Fruit fly (Drosophila melanogaster) Kc167 (cell line): ENCODE measurements around the gene Or24a.

Experiments
- Myc ChIP-seq: fragments of >200 bp; optimal IDR thresholded peaks from 2 replicates; lab custom pipeline; 2017; ENCODE audit warnings: missing external identifiers
- Sin3A ChIP-seq: fragments of >200 bp; optimal IDR thresholded peaks from 2 replicates; lab custom pipeline; 2018; ENCODE audit warnings: missing external identifiers
- h ChIP-seq: fragments of >200 bp; optimal IDR thresholded peaks from 3 replicates; lab custom pipeline; 2018; ENCODE audit warnings: missing external identifiers
- insv ChIP-seq: fragments of >200 bp; optimal IDR thresholded peaks from 3 replicates; lab custom pipeline; 2018; ENCODE audit warnings: missing external identifiers
- psq ChIP-seq: fragments of >200 bp; optimal IDR thresholded peaks from 2 replicates; lab custom pipeline; 2017; ENCODE audit warnings: missing external identifiers
- ttk ChIP-seq: sonication (Bioruptor generic); optimal IDR thresholded peaks from 2 replicates; lab custom pipeline; 2017; ENCODE audit warnings: missing external identifiers

Gene Or24a

DNA sequence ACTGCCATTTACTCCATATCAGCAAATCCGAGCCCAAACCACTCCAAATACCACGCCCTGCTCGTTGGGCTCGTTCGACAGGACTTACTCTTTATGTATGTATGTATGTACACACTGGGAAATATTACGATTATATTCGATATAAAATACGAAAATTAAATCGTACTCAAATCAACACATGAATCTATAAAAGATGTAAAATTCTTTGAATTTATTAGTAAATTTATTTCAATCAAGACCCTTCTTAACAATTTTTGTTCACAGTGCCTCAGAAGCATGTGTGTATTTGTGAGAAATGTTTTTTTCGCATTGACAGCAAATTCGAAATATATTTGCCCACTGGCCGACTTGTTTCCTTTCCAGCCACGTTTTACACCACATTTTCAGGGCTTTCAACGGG lies 19.6 kb downstream of the Or24a start:
- no peak for TF ChIP-seq ttk (lab: Kevin White, UChicago)
- no peak for TF ChIP-seq h (lab: Kevin White, UChicago)
- no peak for TF ChIP-seq insv (lab: Kevin White, UChicago)
- TF ChIP-seq Sin3A: no peak
- no peak for TF ChIP-seq Myc
- TF ChIP-seq psq (lab: Kevin White, UChicago): no peak

DNA sequence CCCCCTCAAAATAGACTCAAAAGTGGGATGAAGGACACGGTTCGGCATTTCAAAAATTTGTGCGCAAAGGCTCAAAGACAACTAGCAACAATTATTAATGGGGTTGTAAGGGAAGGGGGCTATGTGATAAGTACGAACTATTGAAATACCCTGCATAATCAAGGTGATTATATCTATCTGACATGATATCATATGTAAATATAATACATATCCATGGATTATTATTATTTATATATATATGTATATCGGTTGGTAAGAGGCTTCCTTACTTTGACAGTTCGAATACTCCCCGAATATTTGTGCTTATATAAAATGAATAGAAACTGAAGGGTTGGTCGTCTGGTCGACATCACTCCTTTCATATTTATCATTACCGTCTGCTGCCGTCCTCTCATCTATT lies 32.0 kb downstream of the Or24a start:
- TF ChIP-seq ttk (lab: Kevin White, UChicago): no peak
- TF ChIP-seq Sin3A: no peak
- no peak for TF ChIP-seq psq (lab: Kevin White, UChicago)

DNA sequence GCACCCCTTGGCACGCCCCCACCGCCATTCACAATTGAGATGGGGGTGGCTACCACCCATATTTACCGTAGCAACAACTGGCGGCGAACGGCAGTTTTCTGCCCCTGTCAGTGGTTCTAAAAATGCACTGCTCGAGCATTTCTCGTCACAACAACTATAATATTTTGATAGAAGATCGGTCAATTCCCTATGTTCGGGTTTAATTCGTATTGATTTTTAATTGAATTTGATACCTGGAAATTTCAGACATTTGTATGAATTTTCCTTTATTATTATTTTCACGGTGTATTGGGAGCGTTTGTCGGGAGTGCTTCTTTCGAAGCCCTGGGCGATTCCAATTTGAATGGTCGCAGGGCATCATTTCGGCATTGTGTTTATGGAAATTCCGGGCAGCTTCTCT lies 32.9 kb downstream of the Or24a start:
- no peak for TF ChIP-seq ttk (lab: Kevin White, UChicago)

DNA sequence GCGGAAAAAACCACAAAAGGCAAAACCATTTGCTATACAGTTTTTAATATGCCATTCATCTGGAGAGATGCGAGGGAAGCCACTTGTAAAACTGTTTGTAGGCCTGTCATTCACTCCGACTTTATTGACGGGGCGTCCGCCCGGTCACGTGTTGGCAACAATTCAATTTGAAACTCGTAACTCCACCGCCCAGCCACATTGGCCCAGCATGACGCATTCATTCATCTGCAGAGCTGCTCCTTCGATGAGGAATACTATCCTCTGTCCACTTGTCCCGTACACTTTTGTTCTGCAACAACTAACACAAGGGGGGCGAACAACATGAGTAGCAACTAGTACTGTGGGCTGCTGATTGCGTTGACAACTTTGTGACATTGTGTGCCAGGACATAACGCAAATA lies 33.6 kb downstream of the Or24a start:
- TF ChIP-seq Myc (no peak), ttk (lab: Kevin White, UChicago) (no peak), insv (lab: Kevin White, UChicago) (no peak), psq (lab: Kevin White, UChicago) (no peak), Sin3A (no peak), h (lab: Kevin White, UChicago) (no peak)

DNA sequence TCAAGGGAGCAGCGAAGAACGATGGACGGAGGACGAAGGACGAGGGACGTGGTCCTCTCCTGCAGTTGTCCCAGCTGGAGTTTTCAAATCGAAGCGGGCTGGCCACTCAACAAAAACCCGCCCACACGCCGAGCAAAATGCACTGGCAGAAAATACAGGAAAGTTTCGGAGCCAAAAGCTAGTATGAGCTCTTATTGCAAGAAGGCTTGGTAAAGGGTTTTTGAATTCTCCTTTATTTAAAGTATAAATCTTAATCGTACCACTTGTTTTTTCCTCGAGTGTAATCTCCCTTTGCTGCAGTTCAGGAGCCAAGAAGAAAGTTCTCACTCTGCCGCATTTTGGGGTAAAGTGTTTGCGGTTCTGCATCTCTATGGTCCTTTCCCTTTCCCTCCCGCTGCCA lies 37.1 kb downstream of the Or24a start:
- TF ChIP-seq Myc: no peak
- TF ChIP-seq Sin3A: no peak
- TF ChIP-seq psq (lab: Kevin White, UChicago): no peak
- no peak for TF ChIP-seq h (lab: Kevin White, UChicago)
- TF ChIP-seq insv (lab: Kevin White, UChicago): no peak
- TF ChIP-seq ttk (lab: Kevin White, UChicago): no peak

DNA sequence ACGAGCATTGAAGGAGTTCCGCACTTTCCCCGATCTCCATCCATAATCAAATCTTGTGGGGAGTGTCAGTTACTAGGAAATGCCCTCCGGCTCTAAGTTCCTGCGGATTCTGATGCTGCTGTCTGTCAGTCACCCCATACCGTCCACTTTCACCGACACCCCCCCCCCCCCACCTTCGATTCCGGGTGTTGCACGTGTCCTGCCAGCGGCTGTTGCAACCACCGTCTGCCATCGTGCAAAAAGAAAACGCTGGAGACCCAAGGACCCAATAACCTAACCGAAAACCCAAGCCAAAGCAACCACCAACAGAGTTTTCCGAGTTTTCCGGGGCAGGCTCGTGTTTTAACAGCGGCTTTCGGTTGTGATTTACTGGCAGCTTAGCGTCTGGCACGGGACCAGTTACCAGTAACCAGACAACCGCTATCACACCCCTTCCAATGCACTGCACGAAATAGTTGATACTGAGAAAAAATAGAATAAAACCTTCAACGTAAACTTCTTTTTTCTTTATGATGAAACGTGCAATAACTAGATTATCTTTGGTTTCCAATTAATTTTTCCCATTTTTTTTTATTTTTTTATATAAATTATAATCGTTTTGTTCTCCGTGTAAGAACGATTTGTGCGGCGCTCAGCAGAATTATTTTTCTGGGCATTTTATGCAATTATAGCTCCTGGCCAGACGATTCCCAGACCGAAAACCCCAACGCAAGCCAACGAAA lies 41.1 kb downstream of the Or24a start:
- no peak for TF ChIP-seq Sin3A
- no peak for TF ChIP-seq psq (lab: Kevin White, UChicago)
- TF ChIP-seq insv (lab: Kevin White, UChicago): no peak
- TF ChIP-seq h (lab: Kevin White, UChicago): no peak
- TF ChIP-seq ttk (lab: Kevin White, UChicago): no peak
- TF ChIP-seq Myc: no peak

DNA sequence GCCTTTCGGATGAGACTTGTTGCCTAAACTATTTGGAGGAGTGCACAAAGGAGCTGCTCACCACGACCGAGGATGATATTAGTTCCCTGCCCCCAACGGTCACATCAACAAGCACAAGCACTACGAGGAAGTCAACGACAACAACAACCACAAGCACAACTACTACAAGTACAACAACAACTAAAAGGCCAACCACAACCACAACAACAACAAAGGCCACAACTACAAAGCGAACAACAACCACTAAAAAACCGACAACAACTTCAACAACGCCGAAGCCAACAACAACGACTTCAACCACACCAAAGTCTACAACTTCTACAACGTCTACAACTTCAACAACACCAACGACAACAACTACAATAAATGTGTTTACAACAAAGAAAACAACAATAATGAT lies 42.9 kb downstream of the Or24a start:
- TF ChIP-seq Myc (no peak), insv (lab: Kevin White, UChicago) (no peak), h (lab: Kevin White, UChicago) (no peak), psq (lab: Kevin White, UChicago) (no peak), ttk (lab: Kevin White, UChicago) (no peak), Sin3A (no peak)

DNA sequence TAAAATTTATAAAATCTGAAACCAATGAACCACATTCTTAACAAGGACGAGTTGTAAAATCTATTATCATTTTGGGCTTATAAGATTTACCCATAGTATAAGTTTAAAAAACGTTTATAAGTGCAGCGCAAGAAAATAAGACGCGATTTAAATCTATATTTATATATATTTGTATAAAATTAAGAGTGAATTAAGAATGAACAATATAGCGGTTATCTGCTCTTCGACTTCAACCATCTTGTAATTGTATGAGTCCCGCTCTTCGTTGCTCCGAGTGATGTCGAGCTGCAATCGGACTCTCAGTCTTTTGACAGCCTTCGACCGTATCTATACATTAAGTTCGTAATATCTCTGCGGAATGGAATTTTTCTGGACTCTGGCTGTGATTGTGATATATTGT lies 44.5 kb downstream of the Or24a start, which contains the start of gene Sr-CI:
TSS of gene Sr-CI (plus strand) at position 301 of the 400 bp plus-strand sequence.
- TF ChIP-seq Sin3A: no peak
- TF ChIP-seq h (lab: Kevin White, UChicago): no peak
- TF ChIP-seq ttk (lab: Kevin White, UChicago): no peak
- TF ChIP-seq insv (lab: Kevin White, UChicago): no peak
- TF ChIP-seq psq (lab: Kevin White, UChicago): no peak
- no peak for TF ChIP-seq Myc

DNA sequence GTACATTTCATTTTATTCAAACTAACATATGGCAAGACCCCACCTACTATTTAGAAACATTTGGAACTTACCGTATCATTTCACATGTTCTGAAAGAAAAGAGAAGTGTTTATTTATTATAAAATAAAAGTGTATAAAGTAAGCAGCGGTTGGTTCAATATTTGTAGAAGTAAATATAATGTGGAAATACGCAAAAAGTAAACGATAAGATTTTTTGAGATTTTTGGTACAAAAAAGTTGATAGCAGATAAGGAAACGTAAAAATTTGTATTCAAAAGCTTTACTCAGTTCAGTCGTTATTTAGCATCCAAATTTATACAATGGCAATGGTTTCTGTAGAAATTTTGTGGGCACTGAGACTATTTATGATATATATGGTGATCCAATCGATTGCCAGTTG lies 45.9 kb downstream of the Or24a start, which contains the start of gene Sr-CIII:
TSS of gene Sr-CIII (plus strand) at position 301 of the 400 bp plus-strand sequence.
- TF ChIP-seq psq (lab: Kevin White, UChicago) (no peak), Myc (no peak), ttk (lab: Kevin White, UChicago) (no peak), Sin3A (no peak), h (lab: Kevin White, UChicago) (no peak), insv (lab: Kevin White, UChicago) (no peak)

DNA sequence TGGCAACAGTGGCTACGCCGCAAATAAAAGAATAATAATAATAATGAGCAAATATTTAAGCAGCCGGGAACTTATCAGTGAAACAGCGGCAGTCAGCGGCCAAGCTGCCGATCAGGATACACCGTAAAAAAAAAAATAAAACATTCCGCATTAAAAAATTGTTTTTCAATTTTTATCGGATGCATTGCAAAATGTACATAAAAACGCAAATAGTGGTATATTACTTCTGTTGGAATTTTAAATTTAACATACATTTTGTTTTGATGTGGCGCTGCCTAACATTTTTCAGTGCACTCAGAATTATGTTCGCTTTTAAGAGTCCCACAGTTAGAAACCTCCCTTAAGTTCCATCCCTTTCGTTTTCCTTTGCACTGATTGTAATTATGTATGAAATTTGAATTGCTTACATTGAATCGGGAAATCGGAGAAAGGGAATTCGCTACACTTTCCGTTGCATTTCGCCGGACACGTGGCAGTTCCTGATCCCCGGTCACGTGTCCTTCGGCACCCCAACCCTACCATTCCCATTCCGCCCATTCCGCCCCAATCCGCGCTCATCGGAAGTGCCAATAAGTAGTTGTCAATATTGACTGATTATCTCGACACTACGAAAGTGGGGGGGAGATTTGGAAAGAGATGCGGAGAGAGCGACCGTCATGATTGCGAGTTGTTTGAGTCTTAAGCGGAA lies 46.8 kb downstream of the Or24a start:
- no peak for TF ChIP-seq Sin3A
- TF ChIP-seq Myc: no peak
- no peak for TF ChIP-seq insv (lab: Kevin White, UChicago)
- no peak for TF ChIP-seq ttk (lab: Kevin White, UChicago)
- TF ChIP-seq psq (lab: Kevin White, UChicago): no peak
- no peak for TF ChIP-seq h (lab: Kevin White, UChicago)

DNA sequence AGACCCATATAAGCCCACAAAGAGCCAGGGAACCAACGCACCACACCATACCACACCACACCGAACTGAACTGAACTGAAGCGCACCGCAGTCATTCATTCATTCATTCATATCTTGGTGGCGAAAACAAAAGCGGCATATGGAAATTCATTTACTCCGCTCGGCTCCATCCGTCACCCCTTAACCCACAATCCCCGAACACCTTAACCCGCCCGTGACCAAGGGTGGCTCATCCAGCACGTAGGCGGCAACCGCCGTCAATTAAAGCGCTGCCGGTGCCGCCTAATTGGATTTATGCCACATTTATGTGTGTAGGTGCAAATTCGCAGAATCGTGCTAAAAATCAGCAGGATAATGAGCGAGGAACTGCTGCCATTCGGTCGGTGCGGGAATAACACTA lies 49.3 kb downstream of the Or24a start:
- TF ChIP-seq psq (lab: Kevin White, UChicago) (no peak), Sin3A (no peak), ttk (lab: Kevin White, UChicago) (no peak), insv (lab: Kevin White, UChicago) (no peak), h (lab: Kevin White, UChicago) (no peak), Myc (no peak)
